Fruit fly (Drosophila melanogaster): ENCODE measurements around the gene Lsp1beta.

Gene Lsp1beta

dm6 chr2L:867899-868605, 30.2 kb upstream of the Lsp1beta start, which contains the start of gene aru (continued):
- TF ChIP-seq CG15011 (GFP tag; optimal IDR thresholded peaks at IDR 0.05) = no peak
- no peak for TF ChIP-seq CG43689 (GFP tag; IDR thresholded peaks at IDR 0.05)
- TF ChIP-seq dmrt11E (tag; optimal IDR thresholded peaks at IDR 0.05) = peak; percentile 36
- TF ChIP-seq Dfd (GFP tag; optimal IDR thresholded peaks at IDR 0.05) = no peak
- TF ChIP-seq ken (GFP tag; IDR thresholded peaks at IDR 0.05) = 0 out of 3 replicates have a peak, but pooled peaks have one; percentile 5
- no peak for TF ChIP-seq lmd (GFP tag; IDR thresholded peaks at IDR 0.05)
- no peak for TF ChIP-seq tio (GFP tag; optimal IDR thresholded peaks at IDR 0.05)
- TF ChIP-seq ab (GFP tag; optimal IDR thresholded peaks at IDR 0.05) = no peak
- peak; percentile 0 for TF ChIP-seq corto (GFP tag; optimal IDR thresholded peaks at IDR 0.05)
- no peak for TF ChIP-seq Max (GFP tag; optimal IDR thresholded peaks at IDR 0.05)
- no peak for TF ChIP-seq ftz-f1 (GFP tag; optimal IDR thresholded peaks at IDR 0.05)
- no peak for TF ChIP-seq sima (GFP tag; optimal IDR thresholded peaks at IDR 0.05)
- TF ChIP-seq Ets65A (GFP tag) = no peak
- TF ChIP-seq her (GFP tag; optimal IDR thresholded peaks at IDR 0.05) = no peak
- 0 out of 3 replicates have a peak, but pooled peaks have one; percentile 16 for TF ChIP-seq otp (GFP tag; IDR thresholded peaks at IDR 0.05)
- TF ChIP-seq Fer3 (tag; optimal IDR thresholded peaks at IDR 0.05) = no peak
- TF ChIP-seq CG1792 (GFP tag; optimal IDR thresholded peaks at IDR 0.05) = no peak
- TF ChIP-seq fru (optimal IDR thresholded peaks at IDR 0.05) = no peak
- no peak for TF ChIP-seq wor (GFP tag; IDR thresholded peaks at IDR 0.05)
- peak; percentile 35 for TF ChIP-seq CG7745 (tag; optimal IDR thresholded peaks at IDR 0.05)
- 0 out of 2 replicates have a peak, but pooled peaks have one; percentile 32 for TF ChIP-seq Dref (GFP tag; IDR thresholded peaks at IDR 0.05)
- TF ChIP-seq kni (GFP tag; optimal IDR thresholded peaks at IDR 0.05) = no peak
- no peak for TF ChIP-seq CG4730 (GFP tag; IDR thresholded peaks at IDR 0.05)
- no peak for TF ChIP-seq H2.0 (GFP tag; IDR thresholded peaks at IDR 0.05)
- 0 out of 2 replicates have a peak, but pooled peaks have one; percentile 18 for TF ChIP-seq Nf-YA (GFP tag; IDR thresholded peaks at IDR 0.05)
- no peak for TF ChIP-seq Ravus (GFP tag; IDR thresholded peaks at IDR 0.05)
- no peak for TF ChIP-seq aop (GFP tag; IDR thresholded peaks at IDR 0.05)
- TF ChIP-seq slp2 (GFP tag; optimal IDR thresholded peaks at IDR 0.05) = no peak
- TF ChIP-seq so (GFP tag; IDR thresholded peaks at IDR 0.05) = no peak
- peak; percentile 55 for TF ChIP-seq CG11504 (tag; optimal IDR thresholded peaks at IDR 0.05)
- peak; percentile 33 for TF ChIP-seq CG17829 (tag; optimal IDR thresholded peaks at IDR 0.05)
- no peak for TF ChIP-seq Mad (GFP tag; optimal IDR thresholded peaks at IDR 0.05)
- no peak for TF ChIP-seq Dad (GFP tag; optimal IDR thresholded peaks at IDR 0.05)
- TF ChIP-seq ATbp (GFP tag; optimal IDR thresholded peaks at IDR 0.05) = peak; percentile 41
- TF ChIP-seq cas (GFP tag; IDR thresholded peaks at IDR 0.05) = no peak
- TF ChIP-seq CG7987 (GFP tag; optimal IDR thresholded peaks at IDR 0.05) = peak; percentile 60
- no peak for TF ChIP-seq gro (GFP tag; optimal IDR thresholded peaks at IDR 0.05)
- no peak for TF ChIP-seq CG4424 (GFP tag; optimal IDR thresholded peaks at IDR 0.05)
- no peak for TF ChIP-seq CG30431 (GFP tag; optimal IDR thresholded peaks at IDR 0.05)
- TF ChIP-seq CG31441 (GFP tag; IDR thresholded peaks at IDR 0.05) = peak; percentile 29; the same call in 1 of the 2 replicates
- TF ChIP-seq CG10654 (GFP tag; optimal IDR thresholded peaks at IDR 0.05) = peak; percentile 14
- no peak for TF ChIP-seq Usf (GFP tag; optimal IDR thresholded peaks at IDR 0.05)
- no peak for TF ChIP-seq CG14667 (GFP tag; IDR thresholded peaks at IDR 0.05)
- TF ChIP-seq CG8388 (GFP tag; optimal IDR thresholded peaks at IDR 0.05) = peak; percentile 10
- no peak for TF ChIP-seq nau (GFP tag; optimal IDR thresholded peaks at IDR 0.05)
- peak; percentile 25; the same call in 1 of the 2 replicates for TF ChIP-seq Scr (GFP tag; IDR thresholded peaks at IDR 0.05; ENCODE audit: partially characterized antibody)
- no peak for TF ChIP-seq hkb (optimal IDR thresholded peaks at IDR 0.05)
- TF ChIP-seq hkb (GFP tag; IDR thresholded peaks at IDR 0.05) = peak; percentile 74
- no peak for TF ChIP-seq schlank (tag; optimal IDR thresholded peaks at IDR 0.05)
- no peak for TF ChIP-seq Fer2 (tag; optimal IDR thresholded peaks at IDR 0.05)
- no peak for TF ChIP-seq Stat92E (GFP tag; optimal IDR thresholded peaks at IDR 0.05)

All from whole organism, embryonic.